Worm (Caenorhabditis elegans): ENCODE data around the gene srx-64.

Gene srx-64

DNA sequence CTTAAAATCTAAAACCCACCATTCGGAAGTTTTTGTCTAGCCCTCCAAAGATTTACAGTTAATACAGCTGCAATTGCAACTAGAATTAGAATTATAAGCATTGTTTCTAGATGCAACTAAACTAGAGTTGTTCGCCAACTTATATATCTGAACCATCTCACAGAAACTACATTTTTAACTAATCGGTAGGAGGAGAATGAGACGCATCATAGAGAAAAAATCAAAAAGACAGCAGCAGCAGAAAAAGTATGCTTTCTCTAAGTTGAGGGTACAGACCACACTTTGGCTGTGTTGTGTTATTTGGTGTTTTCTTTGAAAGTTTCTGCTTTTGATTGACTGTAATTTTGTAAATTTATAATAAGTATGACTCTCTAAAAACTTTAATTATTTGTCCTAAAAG is 34.5 kb downstream of the srx-64 start, which contains the start of gene cyp-34A7 (continued):
- TF ChIP-seq cebp-2 (GFP tag; IDR thresholded peaks at IDR 0.05) = no peak

DNA sequence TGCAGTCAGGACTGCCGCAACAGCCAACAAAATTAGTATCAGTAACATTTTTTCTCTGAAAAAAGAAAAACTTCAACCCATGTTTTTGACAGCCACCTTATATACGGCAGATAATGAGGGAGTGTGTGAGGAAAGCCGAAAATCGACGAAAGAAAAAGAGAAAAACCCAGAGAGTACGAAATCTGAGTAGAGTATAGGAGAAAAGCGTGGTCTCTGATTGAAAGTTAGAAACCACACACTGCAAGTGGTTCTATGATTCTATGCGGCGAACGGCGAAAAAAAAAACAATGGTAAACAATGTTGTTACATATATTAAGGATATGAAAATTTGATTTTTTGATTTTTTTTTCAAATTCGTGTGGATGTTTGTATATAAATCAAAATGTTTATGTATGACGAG is 38.6 kb downstream of the srx-64 start, which contains the start of gene cyp-34A8:
cyp-34A8 (minus strand) TSS at position 62 of the 400 bp plus-strand sequence.
- no peak for TF ChIP-seq mel-28 (tag; optimal IDR thresholded peaks at IDR 0.05; ENCODE audit: borderline replicate concordance)
- TF ChIP-seq nfya-2 (GFP tag; IDR thresholded peaks at IDR 0.05) = no peak
- peak; percentile 20 for TF ChIP-seq nhr-80 (tag; optimal IDR thresholded peaks at IDR 0.05)
- TF ChIP-seq snpc-3.4 (tag; optimal IDR thresholded peaks at IDR 0.05) = no peak
- TF ChIP-seq B0035.1 (tag; optimal IDR thresholded peaks at IDR 0.05) = no peak

DNA sequence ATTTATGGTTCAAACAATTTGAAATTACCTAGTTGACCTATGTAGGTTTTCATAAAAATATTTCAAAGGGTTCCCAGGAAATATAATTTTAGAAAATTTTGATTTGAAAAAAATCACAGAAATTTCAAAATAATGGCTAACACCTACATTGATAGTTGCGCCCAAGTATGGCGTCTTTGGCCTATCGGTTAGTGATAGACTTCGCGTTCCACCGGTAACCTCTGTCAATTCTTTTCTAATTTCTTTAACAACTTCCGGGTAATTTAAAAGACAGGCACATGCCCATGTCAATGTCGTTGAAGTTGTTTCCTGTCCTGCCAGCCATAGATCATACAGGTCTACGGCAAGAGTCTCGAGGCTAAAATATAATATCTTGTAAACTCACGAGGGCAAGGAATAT is 39.7 kb downstream of the srx-64 start:
- TF ChIP-seq madf-6 (GFP tag; IDR thresholded peaks at IDR 0.05) (no peak), F23B12.7 (tag; optimal IDR thresholded peaks at IDR 0.05; ENCODE audit: insufficient read depth) (no peak), dpl-1 (GFP tag; optimal IDR thresholded peaks at IDR 0.05) (no peak), die-1 (tag; optimal IDR thresholded peaks at IDR 0.05) (no peak)

DNA sequence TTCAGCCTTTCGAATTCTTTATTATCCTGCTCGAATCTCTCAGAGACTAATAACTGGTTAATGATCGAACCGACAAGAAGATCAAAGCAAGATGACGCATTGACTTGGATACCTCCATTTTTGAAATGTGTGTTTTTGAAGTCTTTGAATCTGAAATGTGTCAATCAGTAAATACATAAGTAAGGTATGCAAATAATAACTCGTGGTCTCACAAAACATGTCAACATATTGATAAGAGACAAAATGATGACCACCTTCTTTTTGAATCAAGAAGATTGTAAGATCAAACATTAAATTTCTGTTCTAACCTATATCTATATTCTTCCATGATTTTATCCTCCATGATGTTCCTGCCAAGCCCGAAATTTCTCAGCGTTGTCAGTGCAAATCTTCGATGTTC is 40.5 kb downstream of the srx-64 start:
- no peak for TF ChIP-seq gei-17 (GFP tag; optimal IDR thresholded peaks at IDR 0.05)
- peak; percentile 50 for TF ChIP-seq unc-62 (GFP tag; optimal IDR thresholded peaks at IDR 0.05)

DNA sequence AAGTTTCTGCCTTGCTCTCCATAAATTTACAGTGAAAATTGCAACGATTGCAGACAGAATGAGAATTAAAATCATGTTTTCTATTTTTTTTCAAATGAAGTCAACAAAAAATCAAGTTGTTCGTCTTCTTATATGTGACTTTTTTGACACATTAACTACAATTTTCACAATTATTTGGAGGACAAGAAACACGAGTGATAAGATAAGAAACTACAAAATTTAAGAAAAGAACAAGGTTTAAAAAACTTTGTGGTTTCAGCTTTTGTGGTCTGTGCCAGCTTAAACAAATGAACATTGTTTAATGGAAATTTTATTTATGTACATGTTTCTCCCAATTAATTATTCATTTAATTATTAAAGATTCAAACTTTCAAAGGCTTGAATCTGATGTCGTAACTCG is 41.2 kb downstream of the srx-64 start, which contains the start of gene cyp-34A9:
cyp-34A9 (minus strand) TSS at position 131 of the 400 bp plus-strand sequence.
- TF ChIP-seq ztf-25 (GFP tag; IDR thresholded peaks at IDR 0.05) = no peak
- peak; percentile 42 for TF ChIP-seq nhr-80 (tag; optimal IDR thresholded peaks at IDR 0.05)
- TF ChIP-seq athp-1 (tag; optimal IDR thresholded peaks at IDR 0.05) = no peak
- TF ChIP-seq tbp1 (GFP tag; optimal IDR thresholded peaks at IDR 0.05) = no peak

DNA sequence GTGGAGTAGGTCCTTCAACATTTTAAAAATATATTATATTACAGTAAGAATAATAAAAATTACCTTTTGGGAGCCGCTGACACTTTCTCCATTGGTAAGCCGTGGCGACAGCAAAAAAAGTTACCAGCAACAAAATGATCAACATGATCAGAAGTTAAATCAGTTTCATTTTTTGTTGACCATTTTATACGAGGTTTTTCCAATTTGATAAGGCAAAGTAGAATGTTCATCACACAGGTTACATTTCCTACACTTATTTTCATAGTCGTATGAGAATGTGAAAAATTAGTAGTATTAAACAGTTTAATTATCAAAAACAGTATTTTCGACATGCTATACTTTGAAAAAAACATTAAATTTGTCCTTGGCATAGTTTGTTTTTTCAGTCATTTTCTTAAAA is 43.6 kb downstream of the srx-64 start, which contains the start of gene cyp-34A10:
cyp-34A10 (minus strand) TSS at position 146 of the 400 bp plus-strand sequence.
- no peak for TF ChIP-seq ceh-27 (GFP tag; optimal IDR thresholded peaks at IDR 0.05)
- no peak for TF ChIP-seq ztf-26 (tag; optimal IDR thresholded peaks at IDR 0.05)
- no peak for TF ChIP-seq F57C9.4 (tag; optimal IDR thresholded peaks at IDR 0.05)
- no peak for TF ChIP-seq lsy-27 (tag; optimal IDR thresholded peaks at IDR 0.05; ENCODE audit: borderline replicate concordance, insufficient read depth)
- no peak for TF ChIP-seq snpc-3.4 (tag; optimal IDR thresholded peaks at IDR 0.05)
- TF ChIP-seq B0035.1 (tag; optimal IDR thresholded peaks at IDR 0.05) = no peak
- TF ChIP-seq snpc-4 (GFP tag; optimal IDR thresholded peaks at IDR 0.05) = no peak
- TF ChIP-seq snpc-4 (tag; optimal IDR thresholded peaks at IDR 0.05) = no peak
- no peak for TF ChIP-seq ceh-79 (tag; optimal IDR thresholded peaks at IDR 0.05)
- no peak for TF ChIP-seq lin-26 (GFP tag; IDR thresholded peaks at IDR 0.05)
- no peak for TF ChIP-seq K11D2.4 (GFP tag; IDR thresholded peaks at IDR 0.05)
- TF ChIP-seq ceh-100 (GFP tag; IDR thresholded peaks at IDR 0.05) = no peak
- no peak for TF ChIP-seq ccch-3 (GFP tag; optimal IDR thresholded peaks at IDR 0.05)
- TF ChIP-seq egl-18 (GFP tag; IDR thresholded peaks at IDR 0.05) = no peak
- TF ChIP-seq hlh-12 (tag; optimal IDR thresholded peaks at IDR 0.05) = no peak

DNA sequence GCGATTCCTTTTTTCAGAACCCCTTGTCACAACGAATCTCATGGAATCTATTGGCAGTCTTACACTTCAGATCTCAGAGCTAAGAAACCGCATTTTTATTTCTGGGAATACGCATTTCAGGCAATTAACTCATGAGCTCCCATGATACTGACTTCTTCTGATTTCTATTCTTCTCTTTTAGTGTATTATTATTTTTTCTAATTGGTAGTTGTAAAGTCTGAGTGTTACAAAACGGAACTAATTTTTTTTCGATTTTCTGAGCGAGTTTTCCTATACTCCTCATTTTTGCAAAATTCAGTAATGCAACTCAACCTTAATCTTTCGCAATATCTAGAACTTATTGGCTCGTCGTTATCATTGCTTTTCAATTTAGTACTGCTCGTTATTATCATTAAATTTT is 45.2 kb downstream of the srx-64 start, which contains the start of gene str-82:
str-82 (plus strand) TSS at position 301 of the 400 bp plus-strand sequence.
- TF ChIP-seq T26A5.8 (tag; optimal IDR thresholded peaks at IDR 0.05) = no peak
- TF ChIP-seq ztf-28 (GFP tag; IDR thresholded peaks at IDR 0.05) = no peak
- TF ChIP-seq ceh-79 (tag; optimal IDR thresholded peaks at IDR 0.05) = no peak
